Worm (Caenorhabditis elegans): ENCODE data around the gene Y51A2A.6.

DNA sequence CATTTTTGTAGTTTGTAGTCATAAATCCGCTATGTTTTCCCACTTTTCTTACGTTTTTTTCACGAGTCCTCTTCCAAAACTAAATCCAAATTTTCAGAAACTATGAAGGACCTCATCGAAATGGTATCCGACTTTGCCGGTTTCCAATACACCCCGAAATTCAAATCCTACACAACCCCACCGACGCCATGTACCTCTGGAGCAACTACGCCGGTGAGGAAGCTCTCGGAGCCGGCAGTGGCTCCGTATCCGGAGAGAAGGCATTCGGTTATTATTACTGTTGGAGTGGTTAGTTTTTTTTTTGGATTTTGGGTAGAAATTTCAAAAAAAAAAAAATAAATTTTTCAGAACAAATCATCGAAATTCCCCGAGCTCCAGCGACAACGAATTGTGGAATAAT lies 47.5 kb downstream of the Y51A2A.6 start, which contains the start of gene C08E8.3:
- TF ChIP-seq mdl-1 (tag; optimal IDR thresholded peaks at IDR 0.05) (no peak), egl-27 (tag; optimal IDR thresholded peaks at IDR 0.05) (no peak)
